Fruit fly (Drosophila melanogaster) whole organism, pupa: Measurements from ENCODE around the gene CG32365.

Source experiments
- CG34367 ChIP-seq: fragments of 200-800 bp; sonication (Bioruptor generic); optimal IDR thresholded peaks from 2 replicates; lab custom pipeline; 2018; ENCODE audit warnings: missing biosample characterization, mild to moderate bottlenecking, missing genetic modification characterization
- Ets98B ChIP-seq: fragments of 200-800 bp; sonication (Bioruptor generic); IDR thresholded peaks from 2 replicates; pipeline ENCODE4 v1.3.6; 2022; ENCODE audit warnings: missing biosample characterization, missing genetic modification characterization
- fd96Ca ChIP-seq: fragments of 200-800 bp; sonication (Bioruptor generic); IDR thresholded peaks from 3 replicates; pipeline ENCODE4 v1.3.6; 2022; ENCODE audit warnings: missing biosample characterization, missing genetic modification characterization
- gl ChIP-seq: fragments of 200-800 bp; sonication (Bioruptor generic); optimal IDR thresholded peaks from 2 replicates; lab custom pipeline; 2018; ENCODE audit warnings: missing biosample characterization, mild to moderate bottlenecking, missing genetic modification characterization

dm6 chr3L:7942403-7942952 lies 73.6 kb downstream of the CG32365 start:
- TF ChIP-seq Ets98B (GFP tag; lab: Robert Waterston, UW) (no peak), gl (tag; lab: Kevin White, UChicago) (no peak), fd96Ca (no peak), CG34367 (no peak)
